Worm (Caenorhabditis elegans) whole organism, midembryonic: ENCODE results near the gene B0495.9.

Source experiments
- T22C8.4 ChIP-seq: fragments of 200-800 bp; sonication (Bioruptor generic); IDR thresholded peaks from 2 replicates; pipeline ENCODE4 v1.3.6; 2022; ENCODE audit warnings: missing genetic modification characterization, missing compliant biosample characterization
- cog-1 ChIP-seq: sonication (generic microtip); optimal IDR thresholded peaks from 2 replicates; lab custom pipeline; 2016; ENCODE audit warnings: missing genetic modification characterization, missing compliant biosample characterization
- flt-1 ChIP-seq: fragments of 200-800 bp; sonication (Bioruptor generic); IDR thresholded peaks from 2 replicates; pipeline ENCODE4 v1.3.6; 2022; ENCODE audit warnings: missing genetic modification characterization, missing compliant biosample characterization
- ref-1 ChIP-seq: fragments of 200-800 bp; sonication (Bioruptor generic); conservative IDR thresholded peaks from 2 replicates; pipeline ENCODE4 v1.3.6; 2022; ENCODE audit warnings: missing genetic modification reagents, missing genetic modification characterization, missing compliant biosample characterization
- ztf-29 ChIP-seq: fragments of 200-800 bp; sonication (Bioruptor generic); IDR thresholded peaks from 2 replicates; pipeline ENCODE4 v1.3.6; 2022; ENCODE audit warnings: missing genetic modification reagents, missing genetic modification characterization, missing compliant biosample characterization

- TF ChIP-seq cog-1 (tag; lab: Kevin White, UChicago) (no peak), ref-1 (GFP tag; lab: Robert Waterston, UW) (no peak), ztf-29 (no peak), flt-1 (no peak), T22C8.4 (GFP tag; lab: Robert Waterston, UW) (no peak)
Observed at ce11 chrII:7671705-7672104, 36.8 kb downstream of the B0495.9 start, which contains the start of gene lir-1.
